Worm (Caenorhabditis elegans) whole organism, L1 larva: ENCODE measurements around the gene ppat-1.

ENCODE experiments used
- F16B12.6 ChIP-seq: fragments of 150-350 bp; optimal IDR thresholded peaks from 2 replicates; lab custom pipeline; 2014; ENCODE audit warnings: missing biosample characterization, missing genetic modification characterization
- alr-1 ChIP-seq: fragments of 200-800 bp; sonication (Bioruptor generic); optimal IDR thresholded peaks from 2 replicates; lab custom pipeline; 2018; ENCODE audit warnings: borderline replicate concordance, mild to moderate bottlenecking, missing genetic modification characterization, missing compliant biosample characterization
- aly-2 ChIP-seq: fragments of 150-350 bp; optimal IDR thresholded peaks from 2 replicates; lab custom pipeline; 2014; ENCODE audit warnings: missing biosample characterization, missing genetic modification characterization
- ama-1 ChIP-seq: fragments of 150-350 bp; optimal IDR thresholded peaks from 2 replicates; lab custom pipeline; 2014
- blmp-1 ChIP-seq: fragments of 150-350 bp; optimal IDR thresholded peaks from 2 replicates; lab custom pipeline; 2014; ENCODE audit warnings: missing biosample characterization, missing genetic modification characterization
- ceh-63 ChIP-seq: fragments of 200-800 bp; sonication (Bioruptor generic); optimal IDR thresholded peaks from 2 replicates; lab custom pipeline; 2018; ENCODE audit warnings: mild to moderate bottlenecking, missing genetic modification characterization, missing compliant biosample characterization
- ceh-8 ChIP-seq: fragments of 200-800 bp; sonication (Bioruptor generic); optimal IDR thresholded peaks from 2 replicates; lab custom pipeline; 2018; ENCODE audit warnings: mild to moderate bottlenecking, missing genetic modification characterization, moderate library complexity, missing compliant biosample characterization
- ceh-82 ChIP-seq, 3 experiments: fragments of 150-350 bp in 1 of 3; sonication (generic microtip) in 2 of 3; optimal IDR thresholded peaks; 2 replicates each; lab custom pipeline; 2014 to 2017; ENCODE audit warnings: missing biosample characterization in 3 of 3, missing genetic modification characterization in 3 of 3
- ces-1 ChIP-seq: fragments of 150-350 bp; optimal IDR thresholded peaks from 2 replicates; lab custom pipeline; 2014; ENCODE audit warnings: missing biosample characterization, missing genetic modification reagents, missing genetic modification characterization
- dpl-1 ChIP-seq, 3 experiments: fragments of 150-350 bp in 2 of 3; sonication (generic microtip) in 1 of 3; optimal IDR thresholded peaks; 2 replicates each; lab custom pipeline; 2014 to 2017; ENCODE audit warnings: missing biosample characterization in 3 of 3, missing genetic modification characterization in 3 of 3, missing genetic modification reagents in 3 of 3
- dsc-1 ChIP-seq: sonication (generic microtip); optimal IDR thresholded peaks from 2 replicates; lab custom pipeline; 2016; ENCODE audit warnings: mild to moderate bottlenecking, missing genetic modification characterization, missing compliant biosample characterization
- efl-1 ChIP-seq, 4 experiments: fragments of 150-350 bp; optimal IDR thresholded peaks in 3 of 4; peaks in 1 of 4; 1 replicate in 1 of 4; 2 replicates in 3 of 4; lab custom pipeline; 2014; ENCODE audit warnings: missing biosample characterization in 2 of 4, missing genetic modification characterization in 2 of 4, missing genetic modification reagents in 2 of 4
- efl-3 ChIP-seq: fragments of 200-800 bp; sonication (Bioruptor generic); optimal IDR thresholded peaks from 2 replicates; lab custom pipeline; 2018; ENCODE audit warnings: mild to moderate bottlenecking, missing genetic modification characterization, missing compliant biosample characterization
- elt-2 ChIP-seq: sonication (generic microtip); optimal IDR thresholded peaks from 2 replicates; lab custom pipeline; 2016; ENCODE audit warnings: missing genetic modification characterization, mild to moderate bottlenecking, inconsistent platforms, missing compliant biosample characterization, missing genetic modification reagents
- fkh-10 ChIP-seq: sonication (generic microtip); optimal IDR thresholded peaks from 2 replicates; lab custom pipeline; 2017; ENCODE audit warnings: missing biosample characterization, missing genetic modification reagents, missing genetic modification characterization
- fkh-4 ChIP-seq: sonication (generic microtip); optimal IDR thresholded peaks from 2 replicates; lab custom pipeline; 2016; ENCODE audit warnings: missing compliant biosample characterization, missing genetic modification characterization, borderline replicate concordance
- hlh-4 ChIP-seq: sonication (generic microtip); optimal IDR thresholded peaks from 2 replicates; lab custom pipeline; 2016; ENCODE audit warnings: mild to moderate bottlenecking, missing genetic modification characterization, missing compliant biosample characterization
- isw-1 ChIP-seq: fragments of 200-800 bp; sonication (Bioruptor generic); IDR thresholded peaks from 2 replicates; pipeline ENCODE4 v1.3.6; 2022; ENCODE audit warnings: missing genetic modification characterization, missing compliant biosample characterization
- lin-13 ChIP-seq: fragments of 150-350 bp; optimal IDR thresholded peaks from 2 replicates; lab custom pipeline; 2014; ENCODE audit warnings: missing biosample characterization, missing genetic modification reagents, missing genetic modification characterization
- lin-14 ChIP-seq: fragments of 200-800 bp; sonication (Bioruptor generic); optimal IDR thresholded peaks from 2 replicates; lab custom pipeline; 2018; ENCODE audit warnings: mild to moderate bottlenecking, missing genetic modification characterization, moderate library complexity, missing compliant biosample characterization
- lin-15B ChIP-seq: fragments of 150-350 bp; sonication (generic microtip); optimal IDR thresholded peaks from 3 replicates; lab custom pipeline; 2014; ENCODE audit warnings: missing biosample characterization, missing genetic modification characterization
- lin-39 ChIP-seq: fragments of 150-350 bp; optimal IDR thresholded peaks from 2 replicates; lab custom pipeline; 2014; ENCODE audit warnings: missing biosample characterization, missing genetic modification reagents, missing genetic modification characterization
- lsy-2 ChIP-seq, 2 experiments: fragments of 150-350 bp; optimal IDR thresholded peaks; 2 replicates each; lab custom pipeline; 2014; ENCODE audit warnings: missing biosample characterization in 2 of 2, missing genetic modification characterization in 2 of 2
- mab-9 ChIP-seq: fragments of 200-800 bp; sonication (Bioruptor generic); IDR thresholded peaks from 2 replicates; pipeline ENCODE4 v1.3.6; 2022; ENCODE audit warnings: missing genetic modification reagents, missing genetic modification characterization, missing compliant biosample characterization
- mdl-1 ChIP-seq, 2 experiments: fragments of 150-350 bp; optimal IDR thresholded peaks; 2 replicates each; lab custom pipeline; 2014 to 2017; ENCODE audit warnings: missing biosample characterization in 2 of 2, missing genetic modification characterization in 2 of 2, inconsistent platforms in 1 of 2
- mep-1 ChIP-seq: fragments of 150-350 bp; optimal IDR thresholded peaks from 2 replicates; lab custom pipeline; 2014; ENCODE audit warnings: missing biosample characterization, missing genetic modification characterization
- nhr-19 ChIP-seq: fragments of 200-800 bp; sonication (Bioruptor generic); conservative IDR thresholded peaks from 2 replicates; pipeline ENCODE4 v1.3.6; 2022; ENCODE audit warnings: missing genetic modification characterization, missing compliant biosample characterization
- nhr-20 ChIP-seq: sonication (generic microtip); optimal IDR thresholded peaks from 2 replicates; lab custom pipeline; 2016; ENCODE audit warnings: mild to moderate bottlenecking, missing genetic modification characterization, missing compliant biosample characterization
- nhr-237 ChIP-seq: fragments of 150-350 bp; optimal IDR thresholded peaks from 2 replicates; lab custom pipeline; 2014; ENCODE audit warnings: missing biosample characterization, missing genetic modification characterization
- nhr-47 ChIP-seq: sonication (generic microtip); optimal IDR thresholded peaks from 2 replicates; lab custom pipeline; 2016; ENCODE audit warnings: mild to moderate bottlenecking, missing genetic modification characterization, moderate library complexity, missing compliant biosample characterization
- nhr-71 ChIP-seq: sonication (generic microtip); optimal IDR thresholded peaks from 2 replicates; lab custom pipeline; 2016; ENCODE audit warnings: mild to moderate bottlenecking, missing genetic modification characterization, moderate library complexity, missing compliant biosample characterization
- nhr-76 ChIP-seq: sonication (generic microtip); optimal IDR thresholded peaks from 2 replicates; lab custom pipeline; 2017; ENCODE audit warnings: missing biosample characterization, missing genetic modification characterization
- pag-3 ChIP-seq: sonication (generic microtip); optimal IDR thresholded peaks from 2 replicates; lab custom pipeline; 2017; ENCODE audit warnings: missing genetic modification characterization, mild to moderate bottlenecking, missing compliant biosample characterization, antibody characterized with exemption, borderline replicate concordance; ENCODE audit not compliant: insufficient read depth
- rnt-1 ChIP-seq: sonication (generic microtip); optimal IDR thresholded peaks from 2 replicates; lab custom pipeline; 2016; ENCODE audit warnings: mild to moderate bottlenecking, missing genetic modification characterization, moderate library complexity, missing compliant biosample characterization
- snu-23 ChIP-seq: sonication (generic microtip); optimal IDR thresholded peaks from 2 replicates; lab custom pipeline; 2016; ENCODE audit warnings: missing genetic modification characterization, missing compliant biosample characterization
- sup-37 ChIP-seq: fragments of 200-800 bp; sonication (Bioruptor generic); optimal IDR thresholded peaks from 2 replicates; lab custom pipeline; 2018; ENCODE audit warnings: mild to moderate bottlenecking, missing genetic modification characterization, missing compliant biosample characterization
- swsn-7 ChIP-seq: sonication (generic microtip); optimal IDR thresholded peaks from 2 replicates; lab custom pipeline; 2016; ENCODE audit warnings: missing genetic modification characterization, missing compliant biosample characterization
- tbx-2 ChIP-seq: sonication (generic microtip); optimal IDR thresholded peaks from 2 replicates; lab custom pipeline; 2016; ENCODE audit warnings: missing genetic modification characterization, missing compliant biosample characterization
- unc-130 ChIP-seq: fragments of 150-350 bp; optimal IDR thresholded peaks from 2 replicates; lab custom pipeline; 2017; ENCODE audit warnings: missing biosample characterization, missing genetic modification characterization, inconsistent platforms
- unc-62 ChIP-seq: fragments of 150-350 bp; optimal IDR thresholded peaks from 2 replicates; lab custom pipeline; 2014; ENCODE audit warnings: missing biosample characterization, missing genetic modification reagents, missing genetic modification characterization
- zip-4 ChIP-seq: fragments of 200-800 bp; sonication (Bioruptor generic); optimal IDR thresholded peaks from 2 replicates; lab custom pipeline; 2018; ENCODE audit warnings: mild to moderate bottlenecking, missing genetic modification characterization, moderate library complexity, missing compliant biosample characterization
- ztf-4 ChIP-seq: fragments of 150-350 bp; optimal IDR thresholded peaks from 2 replicates; lab custom pipeline; 2014; ENCODE audit warnings: missing biosample characterization, missing genetic modification characterization

The ppat-1 gene

ce11 chrIII:4723922-4724321 is 34.8 kb downstream of the ppat-1 start (continued):
- no peak for TF ChIP-seq lin-15B (tag; lab: Kevin White, UChicago)
- TF ChIP-seq, all 84 proteins: peak for 9

- TF ChIP-seq nhr-19 (peak; percentile 50), lsy-2 (tag; optimal IDR thresholded peaks at IDR 0.05; lab: Kevin White, UChicago) (peak; percentile 54 to 70), elt-2 (no peak), mep-1 (tag; lab: Kevin White, UChicago) (peak; percentile 20), ces-1 (GFP tag; lab: Kevin White, UChicago) (no peak), fkh-4 (peak; percentile 51), lin-39 (tag; lab: Kevin White, UChicago) (peak; percentile 51), snu-23 (GFP tag; lab: Kevin White, UChicago) (peak; percentile 53), F16B12.6 (tag; lab: Kevin White, UChicago) (no peak), mdl-1 (tag; optimal IDR thresholded peaks at IDR 0.05; lab: Kevin White, UChicago) (peak in 1 of 2 experiments; percentile 19), nhr-47 (tag; lab: Kevin White, UChicago) (peak; percentile 14), dsc-1 (tag; lab: Kevin White, UChicago) (peak; percentile 88), fkh-10 (GFP tag; lab: Kevin White, UChicago) (no peak), swsn-7 (peak; percentile 32), nhr-76 (no peak), alr-1 (no peak), pag-3 (tag; lab: Kevin White, UChicago) (peak; percentile 32), nhr-71 (tag; lab: Kevin White, UChicago) (peak; percentile 86), efl-1 (optimal IDR thresholded peaks at IDR 0.05; lab: Kevin White, UChicago) (peak in 1 of 2 experiments; percentile 30), efl-1 (GFP tag; optimal IDR thresholded peaks at IDR 0.05 in 1 of 2; lab: Kevin White, UChicago) (no peak), lin-14 (peak; percentile 83), dpl-1 (GFP tag; optimal IDR thresholded peaks at IDR 0.05; lab: Kevin White, UChicago) (peak in 1 of 3 experiments; percentile 5), tbx-2 (no peak), ceh-82 (tag; optimal IDR thresholded peaks at IDR 0.05; lab: Kevin White, UChicago) (no peak), nhr-20 (tag; lab: Kevin White, UChicago) (peak; percentile 30), zip-4 (no peak), rnt-1 (peak; percentile 56), unc-130 (peak; percentile 4), ceh-63 (GFP tag; lab: Kevin White, UChicago) (no peak)
These were observed 42.4 kb downstream of the ppat-1 start, which contains the start of gene F17C8.3 for ce11 chrIII:4731295-4731988. F17C8.3 (plus strand) TSS chrIII:4731938.

ce11 chrIII:4734056-4734455 is 45.0 kb downstream of the ppat-1 start, which contains the start of gene F17C8.9:
F17C8.9 (plus strand) TSS chrIII:4734356.
- TF ChIP-seq zip-4: no peak
- TF ChIP-seq nhr-71 (tag; lab: Kevin White, UChicago): no peak
- TF ChIP-seq aly-2 (tag; lab: Kevin White, UChicago): no peak
- TF ChIP-seq efl-3 (GFP tag; lab: Kevin White, UChicago): no peak
- no peak for TF ChIP-seq sup-37

ce11 chrIII:4735443-4735842 is 46.4 kb downstream of the ppat-1 start, which contains the start of gene F17C8.7:
F17C8.7 (plus strand) TSS chrIII:4735743.
- no peak for TF ChIP-seq mab-9 (GFP tag; lab: Robert Waterston, UW)
- no peak for TF ChIP-seq snu-23 (GFP tag; lab: Kevin White, UChicago)
- TF ChIP-seq lin-13 (GFP tag; lab: Kevin White, UChicago): no peak
- TF ChIP-seq ceh-8 (GFP tag; lab: Kevin White, UChicago): no peak
- TF ChIP-seq hlh-4 (tag; lab: Kevin White, UChicago): no peak
- TF ChIP-seq efl-3 (GFP tag; lab: Kevin White, UChicago): no peak
- TF ChIP-seq unc-62 (GFP tag; lab: Kevin White, UChicago): no peak
- TF ChIP-seq ztf-4: no peak
- TF ChIP-seq rnt-1: no peak
- no peak for TF ChIP-seq ama-1
- TF ChIP-seq nhr-237 (tag; lab: Kevin White, UChicago): no peak
- no peak for TF ChIP-seq isw-1
- TF ChIP-seq ces-1 (GFP tag; lab: Kevin White, UChicago): no peak
- no peak for TF ChIP-seq blmp-1 (tag; lab: Kevin White, UChicago)
